Fruit fly (Drosophila melanogaster) whole organism, embryonic: ENCODE measurements around the gene ps.

Experiments used
- Antp ChIP-seq: fragments of 200-800 bp; sonication (Bioruptor generic); optimal IDR thresholded peaks from 3 replicates; lab custom pipeline; 2016; ENCODE audit warnings: missing biosample characterization, missing genetic modification characterization
- Asciz ChIP-seq: fragments of 200-800 bp; sonication (Bioruptor generic); optimal IDR thresholded peaks from 2 replicates; lab custom pipeline; 2017; ENCODE audit warnings: missing biosample characterization, mild to moderate bottlenecking, missing genetic modification characterization, missing genetic modification reagents
- Awh ChIP-seq: fragments of 200-800 bp; sonication (Bioruptor generic); IDR thresholded peaks from 2 replicates; pipeline ENCODE4, ENCODE4 v1.3.6; 2022; ENCODE audit warnings: missing biosample characterization, missing genetic modification characterization
- CG16813 ChIP-seq: fragments of 200-800 bp; sonication (Bioruptor generic); IDR thresholded peaks from 3 replicates; pipeline ENCODE4 v1.3.6; 2022; ENCODE audit warnings: missing biosample characterization, missing genetic modification characterization; ENCODE audit not compliant: partially characterized antibody
- CG17568 ChIP-seq: fragments of 200-800 bp; sonication (Bioruptor generic); optimal IDR thresholded peaks from 2 replicates; lab custom pipeline; 2018; ENCODE audit warnings: missing biosample characterization, mild to moderate bottlenecking, missing genetic modification characterization, moderate library complexity
- CG18011 ChIP-seq: fragments of 200-800 bp; sonication (Bioruptor generic); optimal IDR thresholded peaks from 2 replicates; lab custom pipeline; 2017; ENCODE audit warnings: missing biosample characterization, missing genetic modification characterization, mild to moderate bottlenecking, moderate library complexity, missing genotype
- CG18764 ChIP-seq: fragments of 200-800 bp; sonication (Bioruptor generic); optimal IDR thresholded peaks from 3 replicates; lab custom pipeline; 2016; ENCODE audit warnings: missing biosample characterization, missing genetic modification characterization
- CG2116 ChIP-seq: fragments of 200-800 bp; sonication (Bioruptor generic); optimal IDR thresholded peaks from 3 replicates; lab custom pipeline; 2018; ENCODE audit warnings: missing biosample characterization, mild to moderate bottlenecking, missing genetic modification characterization
- CG30403 ChIP-seq: fragments of 200-800 bp; sonication (Bioruptor generic); optimal IDR thresholded peaks from 3 replicates; lab custom pipeline; 2016; ENCODE audit warnings: missing biosample characterization, missing genetic modification characterization
- CG31365 ChIP-seq: fragments of 200-800 bp; sonication (Bioruptor generic); optimal IDR thresholded peaks from 2 replicates; lab custom pipeline; 2018; ENCODE audit warnings: missing biosample characterization, mild to moderate bottlenecking, missing genetic modification characterization
- CG33557 ChIP-seq: fragments of 200-800 bp; sonication (Bioruptor generic); optimal IDR thresholded peaks from 2 replicates; lab custom pipeline; 2019; ENCODE audit warnings: missing biosample characterization, mild to moderate bottlenecking, missing genetic modification characterization, moderate library complexity
- CG34376 ChIP-seq: fragments of 200-800 bp; sonication (Bioruptor generic); optimal IDR thresholded peaks from 2 replicates; lab custom pipeline; 2018; ENCODE audit warnings: missing biosample characterization, mild to moderate bottlenecking, missing genetic modification characterization
- CG6175 ChIP-seq: fragments of 200-800 bp; sonication (Bioruptor generic); IDR thresholded peaks from 3 replicates; pipeline ENCODE4 v1.3.6; 2022; ENCODE audit warnings: missing biosample characterization, missing genetic modification characterization
- CG6254 ChIP-seq: fragments of 200-800 bp; sonication (Bioruptor generic); optimal IDR thresholded peaks from 3 replicates; lab custom pipeline; 2017; ENCODE audit warnings: mild to moderate bottlenecking, missing biosample characterization, missing genetic modification reagents, missing genetic modification characterization
- CG7928 ChIP-seq: fragments of 200-800 bp; sonication (Bioruptor generic); optimal IDR thresholded peaks from 2 replicates; lab custom pipeline; 2017; ENCODE audit warnings: missing biosample characterization, mild to moderate bottlenecking, missing genetic modification characterization
- D19A ChIP-seq: fragments of 200-800 bp; optimal IDR thresholded peaks from 3 replicates; lab custom pipeline; 2019; ENCODE audit warnings: missing biosample characterization, mild to moderate bottlenecking, missing genetic modification characterization, moderate library complexity
- Doc2 ChIP-seq: fragments of 200-800 bp; sonication (Bioruptor generic); IDR thresholded peaks from 2 replicates; pipeline ENCODE4 v1.3.6; 2022; ENCODE audit warnings: missing biosample characterization, missing genetic modification characterization
- Dp ChIP-seq: fragments of 200-800 bp; sonication (Bioruptor generic); optimal IDR thresholded peaks from 2 replicates; lab custom pipeline; 2018; ENCODE audit warnings: missing biosample characterization, mild to moderate bottlenecking, missing genetic modification characterization, moderate library complexity
- ERR ChIP-seq: fragments of 200-800 bp; sonication (Bioruptor generic); optimal IDR thresholded peaks from 2 replicates; lab custom pipeline; 2016; ENCODE audit warnings: missing biosample characterization, missing genetic modification characterization
- Elba2 ChIP-seq: fragments of 200-800 bp; sonication (Bioruptor generic); optimal IDR thresholded peaks from 3 replicates; lab custom pipeline; 2016; ENCODE audit warnings: missing biosample characterization, missing genetic modification characterization
- HLH3B ChIP-seq: fragments of 200-800 bp; sonication (Bioruptor generic); IDR thresholded peaks from 2 replicates; pipeline ENCODE4 v1.3.6; 2022; ENCODE audit warnings: missing biosample characterization, missing genetic modification characterization
- HLHmδ ChIP-seq: fragments of 200-800 bp; sonication (Bioruptor generic); optimal IDR thresholded peaks from 2 replicates; lab custom pipeline; 2018; ENCODE audit warnings: missing biosample characterization, mild to moderate bottlenecking, missing genetic modification characterization, moderate library complexity
- Max ChIP-seq: fragments of 200-800 bp; sonication (Bioruptor generic); optimal IDR thresholded peaks from 2 replicates; lab custom pipeline; 2016; ENCODE audit warnings: missing biosample characterization, mild to moderate bottlenecking, missing genetic modification characterization
- Rx ChIP-seq: fragments of 200-800 bp; sonication (Bioruptor generic); IDR thresholded peaks from 2 replicates; pipeline ENCODE4 v1.3.6; 2022; ENCODE audit warnings: missing biosample characterization, missing genetic modification characterization
- Sin3A ChIP-seq: fragments of >200 bp; optimal IDR thresholded peaks from 2 replicates; lab custom pipeline; 2018
- Stat92E ChIP-seq, 3 experiments: fragments of >200 bp in 2 of 3; fragments of 200-800 bp in 1 of 3; sonication (Bioruptor generic) in 1 of 3; optimal IDR thresholded peaks; 2 replicates each; lab custom pipeline; 2017 to 2019; ENCODE audit warnings: missing biosample characterization in 3 of 3, missing genetic modification characterization in 3 of 3, mild to moderate bottlenecking in 1 of 3, moderate library complexity in 1 of 3
- bab2 ChIP-seq: fragments of 200-800 bp; sonication (Bioruptor generic); optimal IDR thresholded peaks from 2 replicates; lab custom pipeline; 2016; ENCODE audit warnings: missing biosample characterization, missing genetic modification characterization
- br ChIP-seq: fragments of >200 bp; optimal IDR thresholded peaks from 2 replicates; lab custom pipeline; 2017
- cg ChIP-seq: fragments of 200-800 bp; sonication (Bioruptor generic); optimal IDR thresholded peaks from 3 replicates; lab custom pipeline; 2019; ENCODE audit warnings: missing biosample characterization, mild to moderate bottlenecking, missing genetic modification characterization, moderate library complexity
- chn ChIP-seq: fragments of 200-800 bp; sonication (Bioruptor generic); optimal IDR thresholded peaks from 2 replicates; lab custom pipeline; 2016; ENCODE audit warnings: missing biosample characterization, missing genetic modification characterization
- crc ChIP-seq: fragments of 200-800 bp; sonication (Bioruptor generic); optimal IDR thresholded peaks from 2 replicates; lab custom pipeline; 2016; ENCODE audit warnings: missing biosample characterization, missing genetic modification characterization
- exex ChIP-seq: fragments of 200-800 bp; sonication (Bioruptor generic); optimal IDR thresholded peaks from 4 replicates; lab custom pipeline; 2018; ENCODE audit warnings: missing biosample characterization, mild to moderate bottlenecking, missing genetic modification characterization, moderate library complexity
- fd102C ChIP-seq: fragments of 200-800 bp; sonication (Bioruptor generic); optimal IDR thresholded peaks from 2 replicates; lab custom pipeline; 2018; ENCODE audit warnings: missing biosample characterization, mild to moderate bottlenecking, missing genetic modification characterization, moderate library complexity
- gce ChIP-seq: fragments of 200-800 bp; sonication (Bioruptor generic); IDR thresholded peaks from 3 replicates; pipeline ENCODE4 v1.3.6; 2022; ENCODE audit warnings: missing biosample characterization, missing genetic modification characterization
- gcm2 ChIP-seq: fragments of 200-800 bp; sonication (Bioruptor generic); optimal IDR thresholded peaks from 2 replicates; lab custom pipeline; 2016; ENCODE audit warnings: missing biosample characterization, missing genetic modification characterization
- grn ChIP-seq: fragments of 200-800 bp; sonication (Bioruptor generic); optimal IDR thresholded peaks from 3 replicates; lab custom pipeline; 2017; ENCODE audit warnings: missing biosample characterization, missing genetic modification characterization
- gsb-n ChIP-seq: fragments of 200-800 bp; sonication (Bioruptor generic); optimal IDR thresholded peaks from 3 replicates; lab custom pipeline; 2018; ENCODE audit warnings: missing biosample characterization, mild to moderate bottlenecking, missing genetic modification characterization
- hb ChIP-seq: fragments of 200-800 bp; sonication (Bioruptor generic); IDR thresholded peaks from 3 replicates; pipeline ENCODE4 v1.3.6; 2022; ENCODE audit warnings: missing biosample characterization, missing genetic modification characterization; ENCODE audit not compliant: partially characterized antibody
- hkb ChIP-seq, 2 experiments: fragments of 200-800 bp in 1 of 2; fragments of >200 bp in 1 of 2; sonication (Bioruptor generic) in 1 of 2; IDR thresholded peaks in 1 of 2; optimal IDR thresholded peaks in 1 of 2; 2 replicates each; pipeline versions ENCODE4 v1.3.6 to Lab custom; 2017 to 2022; ENCODE audit warnings: missing biosample characterization in 1 of 2, missing genetic modification characterization in 1 of 2
- insv ChIP-seq, 2 experiments: fragments of 200-800 bp; sonication (Bioruptor generic); optimal IDR thresholded peaks; 3 replicates each; lab custom pipeline; 2016 to 2018; ENCODE audit warnings: missing biosample characterization in 2 of 2, missing genetic modification characterization in 2 of 2
- kah ChIP-seq: fragments of 200-800 bp; sonication (Bioruptor generic); optimal IDR thresholded peaks from 2 replicates; lab custom pipeline; 2018; ENCODE audit warnings: missing biosample characterization, mild to moderate bottlenecking, missing genetic modification characterization
- maf-S ChIP-seq: fragments of 200-800 bp; sonication (Bioruptor generic); optimal IDR thresholded peaks from 2 replicates; lab custom pipeline; 2016; ENCODE audit warnings: missing biosample characterization, missing genetic modification characterization
- mirr ChIP-seq: fragments of 200-800 bp; sonication (Bioruptor generic); optimal IDR thresholded peaks from 3 replicates; lab custom pipeline; 2018; ENCODE audit warnings: missing biosample characterization, mild to moderate bottlenecking, missing genetic modification characterization
- nau ChIP-seq: fragments of 200-800 bp; sonication (Bioruptor generic); optimal IDR thresholded peaks from 3 replicates; lab custom pipeline; 2017; ENCODE audit warnings: missing biosample characterization, mild to moderate bottlenecking, missing genetic modification characterization, missing genetic modification reagents
- pita ChIP-seq: fragments of 200-800 bp; sonication (Bioruptor generic); optimal IDR thresholded peaks from 2 replicates; lab custom pipeline; 2017; ENCODE audit warnings: missing biosample characterization, mild to moderate bottlenecking, missing genetic modification characterization
- ro ChIP-seq: fragments of 200-800 bp; sonication (Bioruptor generic); IDR thresholded peaks from 2 replicates; pipeline ENCODE4 v1.3.6; 2022; ENCODE audit warnings: missing biosample characterization, missing genetic modification characterization
- run ChIP-seq: fragments of 200-800 bp; sonication (Bioruptor generic); optimal IDR thresholded peaks from 3 replicates; lab custom pipeline; 2018; ENCODE audit warnings: missing biosample characterization, mild to moderate bottlenecking, missing genetic modification characterization
- sens-2 ChIP-seq: fragments of 200-800 bp; sonication (Bioruptor generic); IDR thresholded peaks from 2 replicates; pipeline ENCODE4 v1.3.6; 2022; ENCODE audit warnings: missing biosample characterization, missing genetic modification characterization
- sima ChIP-seq: fragments of 200-800 bp; sonication (Bioruptor generic); optimal IDR thresholded peaks from 2 replicates; lab custom pipeline; 2016; ENCODE audit warnings: missing biosample characterization, missing genetic modification characterization
- sisA ChIP-seq: fragments of 200-800 bp; sonication (Bioruptor generic); IDR thresholded peaks from 2 replicates; pipeline ENCODE4 v1.3.6; 2022; ENCODE audit warnings: missing biosample characterization, missing genetic modification characterization

Gene ps

DNA sequence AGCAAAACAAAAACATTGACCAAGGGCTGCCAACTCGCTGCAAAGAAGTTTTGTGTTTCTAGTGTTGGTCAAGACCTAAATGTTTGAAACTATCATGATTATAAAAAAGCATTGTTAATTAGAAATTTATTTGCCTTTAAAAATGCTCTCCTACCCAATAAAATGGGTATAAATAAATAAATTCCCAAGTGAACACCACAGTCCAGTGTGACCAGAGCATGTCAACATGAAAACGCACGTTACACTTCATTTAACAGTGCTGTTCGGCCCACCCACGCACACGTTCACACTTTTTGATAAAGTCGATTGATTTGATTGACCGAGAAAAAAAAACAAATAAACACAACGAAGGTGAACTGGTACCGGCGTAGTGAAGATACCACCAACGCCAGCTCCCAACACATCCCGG, 13.6 kb upstream of the ps start, which contains the start of the genes CG9356, BBIP1 and CG8135 (continued):
- TF ChIP-seq gce (GFP tag; lab: Robert Waterston, UW), result no peak
- TF ChIP-seq br (lab: Kevin White, UChicago), result no peak
- TF ChIP-seq Rx, result peak; percentile 71
- TF ChIP-seq crc, result peak; percentile 61
- no peak for TF ChIP-seq D19A (tag; lab: Kevin White, UChicago)
- peak; percentile 61 for TF ChIP-seq sima
- peak in 1 of 3 experiments; percentile 30 for TF ChIP-seq Stat92E (GFP tag; optimal IDR thresholded peaks at IDR 0.05; lab: Kevin White, UChicago)
- peak; percentile 70 for TF ChIP-seq mirr (GFP tag; lab: Kevin White, UChicago)
- TF ChIP-seq HLH3B (GFP tag; lab: Robert Waterston, UW), result peak; percentile 59; the same call in 1 of the 2 replicates
- TF ChIP-seq pita (GFP tag; lab: Kevin White, UChicago), result no peak
- TF ChIP-seq maf-S (GFP tag; lab: Kevin White, UChicago), result peak; percentile 77
- TF ChIP-seq run, result no peak
- TF ChIP-seq CG7928 (GFP tag; lab: Kevin White, UChicago), result peak; percentile 48
- no peak for TF ChIP-seq CG6175
- no peak; the same call in 1 of the 2 replicates for TF ChIP-seq sens-2 (GFP tag; lab: Robert Waterston, UW)
- TF ChIP-seq ERR (GFP tag; lab: Kevin White, UChicago), result peak; percentile 82
- TF ChIP-seq sisA (GFP tag; lab: Robert Waterston, UW), result peak; percentile 71
- no peak for TF ChIP-seq gsb-n (tag; lab: Kevin White, UChicago)
- peak; percentile 88 for TF ChIP-seq hkb (optimal IDR thresholded peaks at IDR 0.05; lab: Kevin White, UChicago)
- TF ChIP-seq hkb (GFP tag; IDR thresholded peaks at IDR 0.05; lab: Robert Waterston, UW), result peak; percentile 76
- TF ChIP-seq cg (GFP tag; lab: Kevin White, UChicago), result peak; percentile 25
- no peak for TF ChIP-seq ro (GFP tag; lab: Robert Waterston, UW)
- TF ChIP-seq CG34376 (GFP tag; lab: Kevin White, UChicago), result peak; percentile 65
- no peak for TF ChIP-seq CG31365 (tag; lab: Kevin White, UChicago)
- no peak for TF ChIP-seq Doc2 (GFP tag; lab: Robert Waterston, UW)
- TF ChIP-seq grn (GFP tag; lab: Kevin White, UChicago), result peak; percentile 82
- TF ChIP-seq Asciz (GFP tag; lab: Kevin White, UChicago), result no peak
- no peak for TF ChIP-seq exex (tag; lab: Kevin White, UChicago)
- TF ChIP-seq chn (GFP tag; lab: Kevin White, UChicago), result peak; percentile 90
- TF ChIP-seq CG33557, result peak; percentile 36
- peak; percentile 70 for TF ChIP-seq Max (GFP tag; lab: Kevin White, UChicago)
- TF ChIP-seq Antp (GFP tag; lab: Kevin White, UChicago), result peak; percentile 73
- TF ChIP-seq Dp, result peak; percentile 58
- TF ChIP-seq hb (GFP tag; lab: Robert Waterston, UW), result no peak
- peak; percentile 84 for TF ChIP-seq bab2
- peak; percentile 32; the same call in 1 of the 3 replicates for TF ChIP-seq CG16813 (GFP tag; lab: Robert Waterston, UW)
- TF ChIP-seq Awh (GFP tag; lab: Robert Waterston, UW), result no peak
- TF ChIP-seq HLHmδ (GFP tag; lab: Kevin White, UChicago), result no peak
- TF ChIP-seq CG18764 (GFP tag; lab: Kevin White, UChicago), result peak; percentile 64
- TF ChIP-seq Sin3A (lab: Kevin White, UChicago), result peak; percentile 92
- TF ChIP-seq CG18011 (GFP tag; lab: Kevin White, UChicago), result peak; percentile 68
- TF ChIP-seq CG30403 (GFP tag; lab: Kevin White, UChicago), result peak; percentile 84
- no peak for TF ChIP-seq gcm2 (GFP tag; lab: Kevin White, UChicago)
- TF ChIP-seq kah (GFP tag; lab: Kevin White, UChicago), result no peak
- peak; percentile 73 for TF ChIP-seq CG2116 (GFP tag; lab: Kevin White, UChicago)
- TF ChIP-seq Elba2 (GFP tag; lab: Kevin White, UChicago), result peak; percentile 84
- no peak for TF ChIP-seq nau (GFP tag; lab: Kevin White, UChicago)
- peak; percentile 56 for TF ChIP-seq CG6254
- TF ChIP-seq CG17568, result no peak
- peak; percentile 38 for TF ChIP-seq fd102C (GFP tag; lab: Kevin White, UChicago)
- peak in 1 of 2 experiments; percentile 34 for TF ChIP-seq insv (GFP tag; optimal IDR thresholded peaks at IDR 0.05; lab: Kevin White, UChicago)
